Fruit fly (Drosophila melanogaster): Measurements from ENCODE around the gene CG14304.

CG14304 gene

dm6 chr3R:18573699-18574259 lies 47.3 kb downstream of the CG14304 start (continued):
- TF ChIP-seq sens (GFP tag) = peak; percentile 99
- 0 out of 2 replicates have a peak, but pooled peaks have one; percentile 2 for TF ChIP-seq Dref (GFP tag; IDR thresholded peaks at IDR 0.05)
- peak; percentile 88 for TF ChIP-seq CG6683 (GFP tag; optimal IDR thresholded peaks at IDR 0.05)
- TF ChIP-seq CkIIα-i1 (GFP tag; IDR thresholded peaks at IDR 0.05) = peak; percentile 56; the same call in 1 of the 2 replicates
- peak; percentile 86 for TF ChIP-seq CG3838 (GFP tag; optimal IDR thresholded peaks at IDR 0.05)
- TF ChIP-seq wek (GFP tag; optimal IDR thresholded peaks at IDR 0.05) = peak; percentile 69
- TF ChIP-seq PHDP (tag; optimal IDR thresholded peaks at IDR 0.05) = peak; percentile 96
- TF ChIP-seq CG17612 (GFP tag; IDR thresholded peaks at IDR 0.05) = peak; percentile 67; the same call in 1 of the 2 replicates
- TF ChIP-seq ATbp (GFP tag; optimal IDR thresholded peaks at IDR 0.05) = peak; percentile 91
- peak; percentile 92 for TF ChIP-seq ind (GFP tag; optimal IDR thresholded peaks at IDR 0.05)
- peak; percentile 80 for TF ChIP-seq Lhr (GFP tag; optimal IDR thresholded peaks at IDR 0.05)
- TF ChIP-seq CG7745 (tag; optimal IDR thresholded peaks at IDR 0.05) = no peak
- peak; percentile 94 for TF ChIP-seq Hmr (GFP tag; optimal IDR thresholded peaks at IDR 0.05)
- TF ChIP-seq disco-r (GFP tag; optimal IDR thresholded peaks at IDR 0.05) = peak; percentile 84
- TF ChIP-seq croc (GFP tag; conservative IDR thresholded peaks at IDR 0.05) = peak; percentile 89
- TF ChIP-seq gfzf (GFP tag; optimal IDR thresholded peaks at IDR 0.05) = no peak
- peak; percentile 98 for TF ChIP-seq CG15601 (tag; optimal IDR thresholded peaks at IDR 0.05)
- TF ChIP-seq klu (GFP tag; IDR thresholded peaks at IDR 0.05) = peak; percentile 88
- TF ChIP-seq psq (GFP tag; optimal IDR thresholded peaks at IDR 0.05) = peak; percentile 85
- peak; percentile 75 for TF ChIP-seq CG10274 (GFP tag; optimal IDR thresholded peaks at IDR 0.05)
- peak; percentile 76 for TF ChIP-seq ab (GFP tag; optimal IDR thresholded peaks at IDR 0.05)
- no peak for TF ChIP-seq hb (GFP tag; IDR thresholded peaks at IDR 0.05; ENCODE audit: partially characterized antibody)
- peak; percentile 88 for TF ChIP-seq Abd-B (GFP tag; optimal IDR thresholded peaks at IDR 0.05)
- peak; percentile 85 for TF ChIP-seq NK7.1 (GFP tag; optimal IDR thresholded peaks at IDR 0.05)
- peak; percentile 88 for TF ChIP-seq CG11398 (GFP tag; optimal IDR thresholded peaks at IDR 0.05)
- TF ChIP-seq CG10959 (GFP tag; IDR thresholded peaks at IDR 0.05) = 0 out of 2 replicates have a peak, but pooled peaks have one; percentile 50
- peak; percentile 68; the same call in 1 of the 2 replicates for TF ChIP-seq CG8765 (GFP tag; IDR thresholded peaks at IDR 0.05)
- peak; percentile 90 for TF ChIP-seq Hand (GFP tag; optimal IDR thresholded peaks at IDR 0.05)
- TF ChIP-seq az2 (GFP tag; optimal IDR thresholded peaks at IDR 0.05) = peak; percentile 96
- TF ChIP-seq usp (GFP tag; optimal IDR thresholded peaks at IDR 0.05) = no peak
- peak; percentile 96 for TF ChIP-seq CG2712 (tag; optimal IDR thresholded peaks at IDR 0.05)
- peak; percentile 90 for TF ChIP-seq CrebB (tag; optimal IDR thresholded peaks at IDR 0.05)
- peak; percentile 81 for TF ChIP-seq CG15011 (GFP tag; optimal IDR thresholded peaks at IDR 0.05)
- TF ChIP-seq crol (GFP tag; IDR thresholded peaks at IDR 0.05) = no peak
- peak; percentile 90 for TF ChIP-seq en (GFP tag; optimal IDR thresholded peaks at IDR 0.05)
- TF ChIP-seq CG2120 (GFP tag; optimal IDR thresholded peaks at IDR 0.05) = peak; percentile 97
- peak; percentile 84 for TF ChIP-seq CG18011 (GFP tag; optimal IDR thresholded peaks at IDR 0.05)
- peak; percentile 94 to 95 for TF ChIP-seq bsh (GFP tag; optimal IDR thresholded peaks at IDR 0.05)
- peak; percentile 76 for TF ChIP-seq repo (GFP tag; optimal IDR thresholded peaks at IDR 0.05)
- peak; percentile 20 for TF ChIP-seq bigmax (GFP tag; optimal IDR thresholded peaks at IDR 0.05)
- TF ChIP-seq CG17328 (GFP tag; IDR thresholded peaks at IDR 0.05) = peak; percentile 89
- peak; percentile 81; the same call in 2 of the 3 replicates for TF ChIP-seq C15 (GFP tag; IDR thresholded peaks at IDR 0.05)
- peak; percentile 96 for TF ChIP-seq CG7556 (GFP tag; optimal IDR thresholded peaks at IDR 0.05)
- TF ChIP-seq sug (tag; optimal IDR thresholded peaks at IDR 0.05) = peak; percentile 96
- peak; percentile 90 for TF ChIP-seq tin (GFP tag; optimal IDR thresholded peaks at IDR 0.05)
- peak; percentile 73 for TF ChIP-seq CG17186 (GFP tag; optimal IDR thresholded peaks at IDR 0.05)
- TF ChIP-seq Nf-YA (GFP tag; IDR thresholded peaks at IDR 0.05) = peak; percentile 57
- peak; percentile 95 for TF ChIP-seq CG11504 (tag; optimal IDR thresholded peaks at IDR 0.05)
- peak in 1 of 2 experiments; percentile 91 for TF ChIP-seq Eip74EF (GFP tag; optimal IDR thresholded peaks at IDR 0.05)
